Fruit fly (Drosophila melanogaster) whole organism: ENCODE data around the gene CG43179.

Source experiments
- CG8478 ChIP-seq: fragments of >200 bp; optimal IDR thresholded peaks from 2 replicates; lab custom pipeline; 2018; ENCODE audit warnings: inconsistent platforms
- Dll ChIP-seq: fragments of >200 bp; optimal IDR thresholded peaks from 2 replicates; lab custom pipeline; 2017
- EcR ChIP-seq, 2 experiments: fragments of >200 bp; optimal IDR thresholded peaks; 2 replicates each; lab custom pipeline; 2017; ENCODE audit warnings: missing biosample characterization in 2 of 2, missing genetic modification characterization in 2 of 2, missing genetic modification reagents in 2 of 2
- pan ChIP-seq: fragments of >200 bp; optimal IDR thresholded peaks from 2 replicates; lab custom pipeline; 2017
- psq ChIP-seq: fragments of >200 bp; optimal IDR thresholded peaks from 2 replicates; lab custom pipeline; 2017
- usp ChIP-seq: fragments of >200 bp; optimal IDR thresholded peaks from 2 replicates; lab custom pipeline; 2017; ENCODE audit warnings: missing biosample characterization, missing genetic modification characterization, mixed read lengths

Gene CG43179

dm6 chr3R:14255808-14256207 lies at the start of gene CG43179:
Gene CG43179 (plus strand): TSS chr3R:14256108.
- TF ChIP-seq psq (lab: Kevin White, UChicago) (no peak), usp (GFP tag; lab: Kevin White, UChicago) (no peak), Dll (lab: Kevin White, UChicago) (no peak), EcR (GFP tag; optimal IDR thresholded peaks at IDR 0.05; lab: Kevin White, UChicago) (no peak), CG8478 (lab: Kevin White, UChicago) (no peak), pan (no peak)

dm6 chr3R:14214776-14215175 lies 41.1 kb upstream of the CG43179 start, which contains the start of gene Dop1R1:
Gene Dop1R1 (minus strand): TSS chr3R:14214810.
- TF ChIP-seq usp (GFP tag; lab: Kevin White, UChicago) (no peak), CG8478 (lab: Kevin White, UChicago) (no peak), psq (lab: Kevin White, UChicago) (no peak), Dll (lab: Kevin White, UChicago) (no peak), pan (no peak), EcR (GFP tag; optimal IDR thresholded peaks at IDR 0.05; lab: Kevin White, UChicago) (no peak)

dm6 chr3R:14217839-14218238 lies 38.1 kb upstream of the CG43179 start, which contains the start of gene CG9649:
Gene CG9649 (minus strand): TSS chr3R:14217882.
- TF ChIP-seq EcR (GFP tag; optimal IDR thresholded peaks at IDR 0.05; lab: Kevin White, UChicago): no peak
- no peak for TF ChIP-seq psq (lab: Kevin White, UChicago)
- no peak for TF ChIP-seq usp (GFP tag; lab: Kevin White, UChicago)
- TF ChIP-seq Dll (lab: Kevin White, UChicago): no peak
- TF ChIP-seq CG8478 (lab: Kevin White, UChicago): no peak
- TF ChIP-seq pan: no peak

dm6 chr3R:14220105-14220504 lies 35.8 kb upstream of the CG43179 start, which contains the start of gene CG31326:
Gene CG31326 (minus strand): TSS chr3R:14220205.
- TF ChIP-seq psq (lab: Kevin White, UChicago) (no peak), EcR (GFP tag; optimal IDR thresholded peaks at IDR 0.05; lab: Kevin White, UChicago) (no peak), usp (GFP tag; lab: Kevin White, UChicago) (no peak), Dll (lab: Kevin White, UChicago) (no peak), pan (no peak), CG8478 (lab: Kevin White, UChicago) (no peak)

- TF ChIP-seq pan (no peak), Dll (lab: Kevin White, UChicago) (no peak), psq (lab: Kevin White, UChicago) (no peak), CG8478 (lab: Kevin White, UChicago) (no peak), EcR (GFP tag; optimal IDR thresholded peaks at IDR 0.05; lab: Kevin White, UChicago) (no peak), usp (GFP tag; lab: Kevin White, UChicago) (no peak)
These were observed 34.4 kb upstream of the CG43179 start, which contains the start of gene CG33109 for dm6 chr3R:14221484-14221883. Gene CG33109 (minus strand): TSS chr3R:14221584.

dm6 chr3R:14224105-14224574 lies 31.8 kb upstream of the CG43179 start, which contains the start of gene Sp212:
Gene Sp212 (minus strand): TSS chr3R:14224155.
- no peak for TF ChIP-seq EcR (GFP tag; optimal IDR thresholded peaks at IDR 0.05; lab: Kevin White, UChicago)
- TF ChIP-seq Dll (lab: Kevin White, UChicago): no peak
- no peak for TF ChIP-seq CG8478 (lab: Kevin White, UChicago)

dm6 chr3R:14226662-14227061 lies 29.2 kb upstream of the CG43179 start, which contains the start of gene CG9631:
Gene CG9631 (minus strand): TSS chr3R:14226762.
- TF ChIP-seq CG8478 (lab: Kevin White, UChicago) (no peak), Dll (lab: Kevin White, UChicago) (no peak), EcR (GFP tag; optimal IDR thresholded peaks at IDR 0.05; lab: Kevin White, UChicago) (no peak), usp (GFP tag; lab: Kevin White, UChicago) (no peak), psq (lab: Kevin White, UChicago) (no peak), pan (no peak)

dm6 chr3R:14229045-14229444 lies 26.9 kb upstream of the CG43179 start, which contains the start of gene CG9624:
Gene CG9624 (minus strand): TSS chr3R:14229145.
- no peak for TF ChIP-seq Dll (lab: Kevin White, UChicago)
- no peak for TF ChIP-seq EcR (GFP tag; optimal IDR thresholded peaks at IDR 0.05; lab: Kevin White, UChicago)
- no peak for TF ChIP-seq usp (GFP tag; lab: Kevin White, UChicago)
- TF ChIP-seq CG8478 (lab: Kevin White, UChicago): no peak
- no peak for TF ChIP-seq pan
- no peak for TF ChIP-seq psq (lab: Kevin White, UChicago)

dm6 chr3R:14244577-14244976 lies 11.3 kb upstream of the CG43179 start, which contains the start of gene CG43291:
Gene CG43291 (minus strand): TSS chr3R:14244677.
- TF ChIP-seq EcR (GFP tag; optimal IDR thresholded peaks at IDR 0.05; lab: Kevin White, UChicago) (no peak), pan (no peak), usp (GFP tag; lab: Kevin White, UChicago) (no peak), CG8478 (lab: Kevin White, UChicago) (no peak), Dll (lab: Kevin White, UChicago) (no peak), psq (lab: Kevin White, UChicago) (no peak)

- TF ChIP-seq pan: no peak
These were observed 10.5 kb upstream of the CG43179 start, which contains the start of gene CG9616 for dm6 chr3R:14245371-14245770. Gene CG9616 (minus strand): TSS chr3R:14245471.

dm6 chr3R:14259821-14260220 lies 3.9 kb downstream of the CG43179 start, which contains the start of gene MetRS-m:
Gene MetRS-m (minus strand): TSS chr3R:14259991.
- TF ChIP-seq psq (lab: Kevin White, UChicago): no peak
- TF ChIP-seq pan: no peak
- no peak for TF ChIP-seq EcR (GFP tag; optimal IDR thresholded peaks at IDR 0.05; lab: Kevin White, UChicago)
- no peak for TF ChIP-seq usp (GFP tag; lab: Kevin White, UChicago)
- TF ChIP-seq Dll (lab: Kevin White, UChicago): no peak
- no peak for TF ChIP-seq CG8478 (lab: Kevin White, UChicago)

- no peak for TF ChIP-seq pan
These were observed 5.2 kb downstream of the CG43179 start, which contains the start of gene CG14840 for dm6 chr3R:14261113-14261512. Gene CG14840 (minus strand): TSS chr3R:14261213.
